Fruit fly (Drosophila melanogaster): ENCODE measurements around the gene Acsf2.

Acsf2 gene

DNA sequence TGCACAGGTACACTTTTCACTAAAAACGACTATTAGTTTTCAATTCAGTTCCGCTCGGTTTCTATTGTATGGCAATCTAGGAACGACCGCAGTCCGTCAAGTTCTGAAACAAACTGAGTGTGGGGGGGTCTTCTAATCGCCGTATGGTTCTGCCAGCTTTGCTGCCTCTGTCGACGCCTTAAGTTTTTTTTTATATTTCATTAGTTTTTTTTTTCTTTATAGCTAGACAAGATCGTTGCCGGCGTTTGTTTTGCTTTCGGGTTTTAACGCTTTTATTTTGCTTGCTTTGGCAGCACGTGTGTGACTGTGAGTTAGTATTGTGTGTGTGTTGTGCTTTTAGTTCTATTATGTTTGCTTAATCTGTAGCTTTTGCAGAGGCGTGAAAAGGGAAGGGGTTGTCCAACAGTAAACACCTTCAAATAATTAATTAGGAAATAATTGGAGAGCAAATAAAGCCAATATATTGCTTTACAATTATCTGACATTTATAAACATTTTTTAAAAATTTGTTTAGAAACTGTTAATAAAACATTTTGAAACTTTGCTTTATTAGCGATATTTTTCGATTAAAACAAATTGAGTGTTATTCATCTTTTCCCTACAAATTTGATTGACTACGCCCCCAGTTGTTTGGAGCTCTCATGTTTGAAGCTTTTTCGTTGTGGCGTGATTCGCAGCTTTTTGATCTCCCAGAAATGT is at the start of gene Acsf2:
TSS of gene Acsf2 (minus strand) at position 116 of the 699 bp plus-strand sequence.
- TF ChIP-seq Myc (optimal IDR thresholded peaks at IDR 0.05) (no peak), psq (optimal IDR thresholded peaks at IDR 0.05) (no peak), h (optimal IDR thresholded peaks at IDR 0.05) (no peak), ttk (optimal IDR thresholded peaks at IDR 0.05) (no peak), insv (optimal IDR thresholded peaks at IDR 0.05) (no peak), Sin3A (optimal IDR thresholded peaks at IDR 0.05) (no peak)

DNA sequence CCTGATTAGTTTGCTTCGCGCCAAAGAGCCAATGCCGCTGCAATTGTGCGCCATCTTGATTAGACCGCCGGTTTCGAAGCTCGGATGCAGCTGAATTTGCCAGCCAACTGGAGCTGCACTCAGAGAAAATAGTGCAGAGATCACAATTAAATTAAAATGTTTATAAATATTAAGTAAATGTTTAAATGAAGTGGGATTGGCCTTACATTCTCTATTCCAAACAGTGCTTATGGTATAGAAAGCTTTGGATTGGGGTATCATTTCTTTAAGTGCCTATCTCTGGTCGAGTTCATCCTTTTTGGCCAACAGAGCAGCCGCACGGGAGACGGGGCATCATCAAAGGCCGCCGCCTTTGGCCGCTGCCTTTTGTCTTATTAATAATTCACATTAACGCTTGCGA is 44.2 kb upstream of the Acsf2 start:
- TF ChIP-seq insv (optimal IDR thresholded peaks at IDR 0.05) = no peak
- no peak for TF ChIP-seq psq (optimal IDR thresholded peaks at IDR 0.05)
- no peak for TF ChIP-seq ttk (optimal IDR thresholded peaks at IDR 0.05)
- no peak for TF ChIP-seq Sin3A (optimal IDR thresholded peaks at IDR 0.05)
- TF ChIP-seq Myc (optimal IDR thresholded peaks at IDR 0.05) = no peak
- TF ChIP-seq h (optimal IDR thresholded peaks at IDR 0.05) = no peak

DNA sequence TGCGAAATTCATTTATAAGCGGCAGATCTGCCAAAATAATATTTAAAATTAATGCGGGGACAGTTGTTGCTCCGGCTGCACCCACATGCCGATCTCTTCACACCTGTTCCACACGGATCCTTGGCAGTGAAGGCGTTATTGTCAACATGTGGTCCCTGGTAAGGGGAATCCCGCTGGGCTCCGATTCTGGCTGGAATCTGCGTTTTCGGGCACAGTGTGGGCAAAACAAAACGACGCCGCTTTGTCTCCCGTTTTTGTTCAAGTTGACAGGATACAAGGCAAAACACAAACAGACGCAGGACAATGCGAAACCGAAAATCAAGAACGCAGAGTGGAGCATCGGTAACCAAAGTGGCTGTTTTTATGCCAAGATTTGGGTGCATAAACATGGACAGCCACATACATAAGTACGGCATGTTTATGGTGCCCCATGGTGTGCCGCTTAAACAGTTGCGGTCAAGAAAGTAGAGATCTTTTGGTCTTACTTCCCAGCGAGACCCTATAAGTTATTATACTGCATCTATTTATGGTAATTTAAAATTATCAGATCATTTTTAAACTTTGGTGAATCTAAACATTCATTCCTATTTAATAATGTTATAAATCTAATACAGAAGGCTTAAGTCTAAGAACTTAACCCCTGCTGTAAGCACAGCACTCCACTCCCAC is 39.4 kb upstream of the Acsf2 start:
- no peak for TF ChIP-seq h (optimal IDR thresholded peaks at IDR 0.05)
- TF ChIP-seq psq (optimal IDR thresholded peaks at IDR 0.05) = no peak
- TF ChIP-seq insv (optimal IDR thresholded peaks at IDR 0.05) = no peak
- TF ChIP-seq Myc (optimal IDR thresholded peaks at IDR 0.05) = no peak
- TF ChIP-seq Sin3A (optimal IDR thresholded peaks at IDR 0.05) = no peak
- no peak for TF ChIP-seq ttk (optimal IDR thresholded peaks at IDR 0.05)

DNA sequence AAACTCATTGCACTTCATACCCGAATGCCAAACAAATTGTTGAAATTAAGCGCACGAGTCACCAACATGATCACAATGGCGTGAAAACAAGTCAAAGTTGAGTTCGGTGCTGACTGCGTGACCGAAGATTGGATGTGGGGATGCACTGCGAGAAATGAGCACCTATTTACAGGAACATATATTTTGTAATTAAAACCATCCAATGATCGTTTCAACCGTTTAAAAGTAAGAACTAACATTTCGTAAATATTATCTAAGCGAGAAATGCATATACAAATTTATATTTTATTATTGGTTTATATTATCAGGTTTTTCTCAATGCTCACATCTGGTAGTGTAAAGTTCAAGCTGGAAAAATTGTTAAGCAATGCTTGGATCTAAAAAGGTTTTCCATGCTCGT is 36.8 kb upstream of the Acsf2 start:
- TF ChIP-seq Myc (optimal IDR thresholded peaks at IDR 0.05) (no peak), insv (optimal IDR thresholded peaks at IDR 0.05) (no peak), psq (optimal IDR thresholded peaks at IDR 0.05) (no peak), Sin3A (optimal IDR thresholded peaks at IDR 0.05) (no peak), h (optimal IDR thresholded peaks at IDR 0.05) (no peak), ttk (optimal IDR thresholded peaks at IDR 0.05) (no peak)

DNA sequence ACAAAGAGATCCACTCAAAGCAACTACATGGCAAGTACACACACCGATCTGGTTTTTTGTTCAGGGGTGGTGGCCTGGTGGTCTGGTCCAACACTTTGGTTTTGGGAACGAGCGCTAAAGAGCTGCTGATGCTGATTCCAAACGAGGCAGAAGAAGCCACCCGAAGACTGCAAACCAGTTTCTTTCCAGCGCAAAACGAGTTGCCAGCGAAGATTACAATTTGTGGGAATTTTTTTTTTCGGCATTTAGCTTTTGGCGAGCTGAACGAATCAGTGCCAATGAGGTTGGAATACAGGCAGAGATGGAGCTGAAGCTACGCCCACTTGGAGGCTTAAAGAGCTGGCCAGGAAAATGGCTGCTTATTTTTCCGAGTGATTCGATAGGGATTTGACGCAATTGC is 34.4 kb upstream of the Acsf2 start:
- no peak for TF ChIP-seq ttk (optimal IDR thresholded peaks at IDR 0.05)
- TF ChIP-seq insv (optimal IDR thresholded peaks at IDR 0.05) = no peak
- no peak for TF ChIP-seq Myc (optimal IDR thresholded peaks at IDR 0.05)
- no peak for TF ChIP-seq psq (optimal IDR thresholded peaks at IDR 0.05)
- no peak for TF ChIP-seq Sin3A (optimal IDR thresholded peaks at IDR 0.05)
- no peak for TF ChIP-seq h (optimal IDR thresholded peaks at IDR 0.05)

DNA sequence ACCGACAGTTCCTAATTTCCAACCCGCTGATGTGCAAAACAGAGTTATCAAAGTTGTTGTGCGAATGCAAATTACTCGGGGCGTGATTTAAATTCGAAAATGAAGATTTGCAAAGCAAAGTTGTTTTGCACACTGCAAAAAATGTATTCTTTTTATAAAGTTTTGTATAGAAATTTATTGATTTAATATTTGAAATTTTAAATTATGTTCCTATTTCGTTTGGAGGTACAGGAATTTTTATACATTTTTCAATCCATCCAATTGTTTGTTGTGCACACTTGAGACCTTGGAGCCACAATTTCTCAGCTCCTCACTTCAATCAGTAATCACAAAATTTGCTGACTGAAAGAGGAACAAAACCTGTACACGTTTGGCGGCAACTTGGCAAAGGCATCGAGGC is 33.0 kb upstream of the Acsf2 start:
- TF ChIP-seq psq (optimal IDR thresholded peaks at IDR 0.05) = no peak
- no peak for TF ChIP-seq h (optimal IDR thresholded peaks at IDR 0.05)
- no peak for TF ChIP-seq insv (optimal IDR thresholded peaks at IDR 0.05)
- TF ChIP-seq Myc (optimal IDR thresholded peaks at IDR 0.05) = no peak
- no peak for TF ChIP-seq Sin3A (optimal IDR thresholded peaks at IDR 0.05)
- no peak for TF ChIP-seq ttk (optimal IDR thresholded peaks at IDR 0.05)

DNA sequence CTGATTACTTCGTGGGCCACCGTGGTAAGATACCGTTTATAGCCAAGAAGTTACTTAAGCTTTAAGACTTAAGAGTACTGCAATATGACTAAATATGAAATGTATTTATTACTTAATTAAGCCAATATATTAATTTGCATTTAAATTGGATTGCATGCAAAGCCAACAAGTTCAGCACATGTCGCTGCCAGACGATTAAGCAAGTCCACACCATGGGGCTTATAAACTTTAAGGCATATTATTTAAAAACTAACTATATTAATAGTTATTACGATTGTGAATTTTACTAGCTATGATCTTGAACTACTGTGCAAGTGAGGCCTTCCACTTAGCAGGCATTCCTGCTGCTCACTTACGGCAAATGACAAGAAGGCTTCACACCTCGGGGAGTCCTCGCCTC is 32.2 kb upstream of the Acsf2 start:
- TF ChIP-seq psq (optimal IDR thresholded peaks at IDR 0.05) (no peak), h (optimal IDR thresholded peaks at IDR 0.05) (no peak), ttk (optimal IDR thresholded peaks at IDR 0.05) (no peak), Myc (optimal IDR thresholded peaks at IDR 0.05) (no peak), insv (optimal IDR thresholded peaks at IDR 0.05) (no peak)

DNA sequence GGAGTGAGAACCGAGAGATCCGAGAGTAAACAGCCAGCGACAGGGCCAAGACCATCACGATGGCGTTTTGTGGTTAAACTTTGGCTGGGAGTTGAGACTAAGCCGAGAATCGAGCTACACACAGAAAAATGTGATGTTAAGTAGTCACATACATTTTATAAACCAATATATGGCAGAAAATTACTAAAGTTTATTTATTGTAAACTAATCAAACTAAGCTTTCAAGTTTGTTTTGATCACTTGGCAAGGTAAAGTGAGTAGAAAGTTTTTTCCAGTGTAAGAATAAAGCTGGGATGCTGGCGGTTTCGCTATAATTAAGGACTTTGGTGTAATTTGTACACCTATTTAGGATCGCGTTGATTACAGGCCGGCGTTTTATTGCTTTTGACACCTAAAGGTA is 30.5 kb upstream of the Acsf2 start:
- TF ChIP-seq insv (optimal IDR thresholded peaks at IDR 0.05) = no peak
- TF ChIP-seq ttk (optimal IDR thresholded peaks at IDR 0.05) = no peak
- no peak for TF ChIP-seq psq (optimal IDR thresholded peaks at IDR 0.05)
- TF ChIP-seq h (optimal IDR thresholded peaks at IDR 0.05) = no peak
- TF ChIP-seq Sin3A (optimal IDR thresholded peaks at IDR 0.05) = no peak
- TF ChIP-seq Myc (optimal IDR thresholded peaks at IDR 0.05) = no peak

DNA sequence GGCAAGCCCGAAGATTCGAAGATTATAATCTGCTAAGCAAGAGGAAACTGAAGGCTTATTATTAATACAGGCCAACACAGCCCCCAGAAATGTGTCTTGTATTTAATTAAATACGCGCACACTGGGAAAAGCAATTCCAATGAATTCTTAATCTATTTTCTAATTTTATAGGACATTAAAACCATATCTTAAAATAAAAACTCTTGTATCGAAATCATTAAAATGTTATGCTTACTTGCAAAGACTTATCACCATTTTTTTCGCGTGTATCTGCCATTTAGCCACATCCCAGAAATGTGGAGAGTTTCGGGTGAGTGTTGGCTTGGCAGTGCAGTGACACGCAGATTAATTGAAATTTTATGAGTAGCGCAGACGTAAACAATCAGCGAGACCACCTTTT is 25.9 kb upstream of the Acsf2 start:
- TF ChIP-seq psq (optimal IDR thresholded peaks at IDR 0.05) = no peak
- TF ChIP-seq Myc (optimal IDR thresholded peaks at IDR 0.05) = no peak
- TF ChIP-seq Sin3A (optimal IDR thresholded peaks at IDR 0.05) = no peak
- TF ChIP-seq h (optimal IDR thresholded peaks at IDR 0.05) = no peak
- no peak for TF ChIP-seq insv (optimal IDR thresholded peaks at IDR 0.05)
- TF ChIP-seq ttk (optimal IDR thresholded peaks at IDR 0.05) = no peak

DNA sequence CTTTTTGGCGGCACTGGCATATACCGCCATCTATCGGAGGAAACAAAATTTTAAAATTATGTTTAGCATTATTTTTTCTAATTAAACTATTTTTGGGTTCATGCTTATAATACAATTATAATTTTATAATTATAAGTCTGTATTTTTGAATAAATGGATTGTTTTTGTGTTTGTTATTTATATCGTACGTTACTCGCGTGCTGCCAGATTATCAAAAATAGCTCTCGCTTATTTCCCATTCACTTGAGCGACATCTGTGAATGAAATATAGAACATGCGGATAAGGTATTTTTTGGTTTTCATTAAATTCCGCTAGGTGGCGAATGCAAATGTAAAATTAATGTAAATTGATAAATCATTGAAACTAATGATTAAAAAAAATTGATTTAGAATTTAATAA is 23.8 kb upstream of the Acsf2 start:
- TF ChIP-seq Sin3A (optimal IDR thresholded peaks at IDR 0.05) (no peak), insv (optimal IDR thresholded peaks at IDR 0.05) (no peak), psq (optimal IDR thresholded peaks at IDR 0.05) (no peak), ttk (optimal IDR thresholded peaks at IDR 0.05) (no peak), Myc (optimal IDR thresholded peaks at IDR 0.05) (no peak)

DNA sequence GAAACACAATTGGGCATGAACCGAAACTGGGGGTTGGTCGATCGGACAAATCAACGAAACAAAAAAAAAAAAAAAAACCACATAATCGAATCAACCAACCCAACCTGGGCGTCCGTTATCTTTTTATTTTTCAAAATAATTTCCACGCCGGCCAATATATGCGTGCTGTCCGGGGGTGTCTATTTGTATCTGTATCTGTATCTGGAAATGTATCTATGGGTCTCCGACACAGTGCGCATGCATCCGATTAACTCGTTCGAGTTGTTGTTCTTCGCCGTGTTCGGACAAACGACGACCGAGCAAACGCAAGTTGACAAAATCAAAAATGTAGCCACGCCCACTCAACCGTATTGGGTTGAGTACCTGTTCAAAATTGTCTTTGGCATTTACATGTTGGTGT is 20.3 kb upstream of the Acsf2 start:
- TF ChIP-seq psq (optimal IDR thresholded peaks at IDR 0.05) = no peak
- TF ChIP-seq Myc (optimal IDR thresholded peaks at IDR 0.05) = no peak
- TF ChIP-seq Sin3A (optimal IDR thresholded peaks at IDR 0.05) = no peak
- TF ChIP-seq insv (optimal IDR thresholded peaks at IDR 0.05) = no peak
- TF ChIP-seq h (optimal IDR thresholded peaks at IDR 0.05) = no peak
- TF ChIP-seq ttk (optimal IDR thresholded peaks at IDR 0.05) = no peak

DNA sequence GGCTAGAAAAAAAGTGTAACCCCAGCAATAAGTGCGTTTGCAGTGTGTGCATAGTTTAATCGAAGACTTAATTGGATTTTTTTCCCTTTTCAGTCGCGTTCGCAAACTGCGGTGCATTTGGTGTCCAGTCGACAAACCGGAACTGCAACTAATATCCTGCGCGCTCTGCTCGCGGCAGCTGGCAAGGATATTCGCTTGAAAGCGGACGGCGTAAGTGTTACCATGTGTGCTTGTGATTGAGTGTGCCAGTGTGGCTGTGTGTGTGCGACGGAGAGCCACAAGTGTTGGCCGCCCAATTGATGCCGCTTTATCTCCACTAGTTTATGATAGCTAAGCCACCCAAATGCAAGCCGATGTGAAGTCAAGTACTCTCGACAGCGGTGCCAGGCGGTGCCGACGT is 11.4 kb upstream of the Acsf2 start:
- no peak for TF ChIP-seq h (optimal IDR thresholded peaks at IDR 0.05)
- TF ChIP-seq Myc (optimal IDR thresholded peaks at IDR 0.05) = no peak
- TF ChIP-seq Sin3A (optimal IDR thresholded peaks at IDR 0.05) = no peak
- TF ChIP-seq insv (optimal IDR thresholded peaks at IDR 0.05) = no peak
- no peak for TF ChIP-seq ttk (optimal IDR thresholded peaks at IDR 0.05)
- no peak for TF ChIP-seq psq (optimal IDR thresholded peaks at IDR 0.05)

All from Kc167 (cell line).